Worm (Caenorhabditis elegans): ENCODE results near the gene F53A3.1.

F53A3.1 gene

DNA sequence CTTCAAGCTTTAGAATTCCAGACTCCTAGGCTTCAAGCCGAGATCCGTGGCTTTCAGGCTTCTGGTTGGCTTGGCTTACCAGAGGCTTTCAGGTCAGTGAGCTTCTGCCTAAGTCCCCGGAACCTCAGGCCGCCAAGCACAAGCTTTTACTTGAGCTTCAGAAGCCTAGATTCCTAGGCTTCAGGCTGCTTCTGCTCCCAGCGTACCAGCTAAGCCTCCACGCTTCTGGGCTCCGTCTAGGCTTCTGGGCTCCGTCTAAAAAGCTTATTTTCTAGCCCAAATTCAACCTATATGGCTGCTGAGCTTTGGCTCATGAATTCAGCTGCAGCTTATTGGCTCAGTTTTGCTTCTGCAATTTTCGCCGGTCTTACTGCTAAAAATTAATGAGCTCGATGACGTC is 17.7 kb downstream of the F53A3.1 start (continued):
- no peak for TF ChIP-seq unc-130 (tag; optimal IDR thresholded peaks at IDR 0.05)
- no peak for TF ChIP-seq lin-39 (tag; optimal IDR thresholded peaks at IDR 0.05)

DNA sequence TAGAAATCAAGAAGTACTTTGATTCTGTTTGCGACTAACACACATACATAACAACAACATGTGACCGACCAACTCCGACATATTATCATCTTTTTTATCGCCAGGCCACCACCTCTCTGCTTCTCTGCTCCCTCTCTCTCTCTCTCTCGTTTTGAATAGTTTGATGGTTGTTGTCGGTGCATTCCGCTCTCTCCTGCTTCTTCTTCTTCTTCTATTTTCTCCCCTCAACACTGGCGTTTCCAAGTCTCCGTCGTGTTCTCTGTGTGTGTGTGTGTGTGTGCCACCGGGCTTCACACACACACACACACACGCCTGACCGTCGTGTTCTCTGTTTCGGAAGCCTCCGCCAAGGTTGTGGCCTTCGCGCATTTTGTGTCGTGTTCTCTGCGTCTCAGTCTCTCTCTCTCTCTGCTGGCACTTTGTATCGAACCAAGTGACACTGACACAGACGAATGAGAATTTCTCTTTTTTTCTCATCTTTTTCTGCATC is 18.3 kb downstream of the F53A3.1 start:
- peak; percentile 100 for TF ChIP-seq nhr-20 (tag; optimal IDR thresholded peaks at IDR 0.05)
- TF ChIP-seq isw-1 (GFP tag; IDR thresholded peaks at IDR 0.05) = peak; percentile 79
- peak; percentile 85 for TF ChIP-seq sup-37 (GFP tag; optimal IDR thresholded peaks at IDR 0.05)
- TF ChIP-seq ets-5 (GFP tag; IDR thresholded peaks at IDR 0.05) = no peak
- TF ChIP-seq aha-1 (tag; optimal IDR thresholded peaks at IDR 0.05) = peak; percentile 89
- TF ChIP-seq pax-3 (tag; optimal IDR thresholded peaks at IDR 0.05) = peak; percentile 94
- peak; percentile 80 for TF ChIP-seq C04F5.9 (tag; optimal IDR thresholded peaks at IDR 0.05)
- TF ChIP-seq elt-3 (tag; optimal IDR thresholded peaks at IDR 0.05) = peak in 4 of 6 experiments; percentile 51 to 95 (median 72)
- peak; percentile 71 for TF ChIP-seq vab-15 (tag; optimal IDR thresholded peaks at IDR 0.05)
- TF ChIP-seq pqm-1 (tag; optimal IDR thresholded peaks at IDR 0.05) = peak; percentile 94
- TF ChIP-seq egl-27 (tag; optimal IDR thresholded peaks at IDR 0.05) = peak; percentile 95 to 99
- TF ChIP-seq ztf-11 (tag; optimal IDR thresholded peaks at IDR 0.05) = peak in 1 of 2 experiments; percentile 89
- peak; percentile 99 for TF ChIP-seq tbx-2 (tag; optimal IDR thresholded peaks at IDR 0.05)
- TF ChIP-seq ama-1 (optimal IDR thresholded peaks at IDR 0.05) = peak; percentile 30
- TF ChIP-seq F16B12.6 (tag; optimal IDR thresholded peaks at IDR 0.05) = peak; percentile 8
- peak; percentile 22; the same call in 1 of the 2 replicates for TF ChIP-seq unc-98 (GFP tag; IDR thresholded peaks at IDR 0.05)
- TF ChIP-seq irx-1 (tag; optimal IDR thresholded peaks at IDR 0.05) = peak; percentile 99
- peak; percentile 100 for TF ChIP-seq nhr-85 (tag)
- no peak for TF ChIP-seq ceh-63 (GFP tag; optimal IDR thresholded peaks at IDR 0.05)
- peak; percentile 98 for TF ChIP-seq nhr-19 (GFP tag; conservative IDR thresholded peaks at IDR 0.05)
- TF ChIP-seq lin-35 (GFP tag; optimal IDR thresholded peaks at IDR 0.05) = peak; percentile 68 to 87
- TF ChIP-seq swsn-7 (tag; optimal IDR thresholded peaks at IDR 0.05) = peak; percentile 98
- no peak for TF ChIP-seq pag-3 (tag; optimal IDR thresholded peaks at IDR 0.05; ENCODE audit: borderline replicate concordance, insufficient read depth)
- peak; percentile 81 for TF ChIP-seq unc-62 (GFP tag; optimal IDR thresholded peaks at IDR 0.05)
- peak; percentile 97 for TF ChIP-seq unc-130 (tag; optimal IDR thresholded peaks at IDR 0.05)
- TF ChIP-seq unc-86 (tag; optimal IDR thresholded peaks at IDR 0.05) = peak; percentile 99
- TF ChIP-seq efl-3 (GFP tag; optimal IDR thresholded peaks at IDR 0.05) = peak; percentile 86
- peak; percentile 94 for TF ChIP-seq sox-4 (tag; optimal IDR thresholded peaks at IDR 0.05)
- TF ChIP-seq skn-1 (tag; optimal IDR thresholded peaks at IDR 0.05) = peak; percentile 86
- no peak for TF ChIP-seq nhr-76 (tag; optimal IDR thresholded peaks at IDR 0.05)
- peak; percentile 96 for TF ChIP-seq blmp-1 (tag; optimal IDR thresholded peaks at IDR 0.05)
- TF ChIP-seq nhr-77 (tag; optimal IDR thresholded peaks at IDR 0.05) = peak; percentile 92
- peak; percentile 82 for TF ChIP-seq mep-1 (tag; optimal IDR thresholded peaks at IDR 0.05)
- TF ChIP-seq hlh-4 (tag; optimal IDR thresholded peaks at IDR 0.05) = peak; percentile 1
- no peak for TF ChIP-seq alr-1 (tag; optimal IDR thresholded peaks at IDR 0.05; ENCODE audit: borderline replicate concordance)
- peak; percentile 99 for TF ChIP-seq egl-13 (tag; optimal IDR thresholded peaks at IDR 0.05)
- TF ChIP-seq fkh-10 (GFP tag; optimal IDR thresholded peaks at IDR 0.05) = peak; percentile 94
- TF ChIP-seq ceh-8 (GFP tag; optimal IDR thresholded peaks at IDR 0.05) = peak; percentile 66
- TF ChIP-seq zip-4 (GFP tag; optimal IDR thresholded peaks at IDR 0.05) = peak; percentile 70
- TF ChIP-seq snpc-4 (tag; optimal IDR thresholded peaks at IDR 0.05) = peak; percentile 78
- peak; percentile 88 for TF ChIP-seq mab-9 (GFP tag; IDR thresholded peaks at IDR 0.05)
- no peak for TF ChIP-seq sptf-1 (tag; optimal IDR thresholded peaks at IDR 0.05)
- TF ChIP-seq aly-2 (tag; optimal IDR thresholded peaks at IDR 0.05) = peak; percentile 85
- peak; percentile 99 for TF ChIP-seq nhr-47 (tag; optimal IDR thresholded peaks at IDR 0.05)
- peak; percentile 47 for TF ChIP-seq C34B4.2 (tag; optimal IDR thresholded peaks at IDR 0.05)
- TF ChIP-seq ceh-88 (GFP tag; IDR thresholded peaks at IDR 0.05) = peak; percentile 91
- TF ChIP-seq fkh-8 (tag; optimal IDR thresholded peaks at IDR 0.05) = peak; percentile 96
- peak; percentile 6 for TF ChIP-seq nhr-12 (tag; optimal IDR thresholded peaks at IDR 0.05)
- TF ChIP-seq nhr-11 (tag; optimal IDR thresholded peaks at IDR 0.05) = peak; percentile 95
